Fruit fly (Drosophila melanogaster) whole organism, embryonic: ENCODE results near the gene Tom70.

ENCODE experiments used
- CG10366 ChIP-seq: fragments of 200-800 bp; sonication (Bioruptor generic); IDR thresholded peaks from 2 replicates; pipeline ENCODE4 v1.3.6; 2022; ENCODE audit warnings: missing biosample characterization, missing genetic modification characterization
- CG10543 ChIP-seq: fragments of 200-800 bp; sonication (Bioruptor generic); optimal IDR thresholded peaks from 3 replicates; lab custom pipeline; 2017; ENCODE audit warnings: missing biosample characterization, mild to moderate bottlenecking, missing genetic modification characterization, moderate library complexity
- CG10565 ChIP-seq: fragments of 200-800 bp; sonication (Bioruptor generic); optimal IDR thresholded peaks from 3 replicates; lab custom pipeline; 2016; ENCODE audit warnings: missing biosample characterization, mild to moderate bottlenecking, missing genetic modification characterization
- CG10979 ChIP-seq: fragments of 200-800 bp; sonication (Bioruptor generic); optimal IDR thresholded peaks from 2 replicates; lab custom pipeline; 2018; ENCODE audit warnings: missing biosample characterization, mild to moderate bottlenecking, missing genetic modification characterization, moderate library complexity
- CG12155 ChIP-seq: fragments of 200-800 bp; sonication (Bioruptor generic); optimal IDR thresholded peaks from 3 replicates; lab custom pipeline; 2016; ENCODE audit warnings: missing biosample characterization, missing genetic modification characterization
- CG12299 ChIP-seq: fragments of 200-800 bp; sonication (Bioruptor generic); optimal IDR thresholded peaks from 2 replicates; lab custom pipeline; 2018; ENCODE audit warnings: missing biosample characterization, mild to moderate bottlenecking, missing genetic modification characterization
- CG12769 ChIP-seq: fragments of 200-800 bp; sonication (Bioruptor generic); optimal IDR thresholded peaks from 2 replicates; lab custom pipeline; 2019; ENCODE audit warnings: missing biosample characterization, mild to moderate bottlenecking, missing genetic modification characterization, moderate library complexity
- CG12942 ChIP-seq: fragments of 200-800 bp; sonication (Bioruptor generic); optimal IDR thresholded peaks from 3 replicates; lab custom pipeline; 2016; ENCODE audit warnings: missing biosample characterization, missing genetic modification characterization
- CG15696 ChIP-seq: fragments of 200-800 bp; sonication (Bioruptor generic); optimal IDR thresholded peaks from 2 replicates; lab custom pipeline; 2019; ENCODE audit warnings: missing biosample characterization, mild to moderate bottlenecking, missing genetic modification characterization, moderate library complexity
- CG2712 ChIP-seq: fragments of 200-800 bp; optimal IDR thresholded peaks from 3 replicates; lab custom pipeline; 2019; ENCODE audit warnings: missing biosample characterization, mild to moderate bottlenecking, missing genetic modification characterization, moderate library complexity
- CG30431 ChIP-seq: fragments of 200-800 bp; sonication (Bioruptor generic); optimal IDR thresholded peaks from 2 replicates; lab custom pipeline; 2017; ENCODE audit warnings: missing biosample characterization, missing genetic modification characterization
- CG31365 ChIP-seq: fragments of 200-800 bp; sonication (Bioruptor generic); optimal IDR thresholded peaks from 2 replicates; lab custom pipeline; 2018; ENCODE audit warnings: missing biosample characterization, mild to moderate bottlenecking, missing genetic modification characterization
- CG3407 ChIP-seq: fragments of 200-800 bp; sonication (Bioruptor generic); optimal IDR thresholded peaks from 2 replicates; lab custom pipeline; 2018; ENCODE audit warnings: missing biosample characterization, mild to moderate bottlenecking, missing genetic modification characterization
- CG34224 ChIP-seq: fragments of 200-800 bp; sonication (Bioruptor generic); IDR thresholded peaks from 3 replicates; pipeline ENCODE4 v1.3.6; 2022; ENCODE audit warnings: missing biosample characterization, missing genetic modification characterization; ENCODE audit not compliant: partially characterized antibody
- CG4360 ChIP-seq: fragments of 200-800 bp; sonication (Bioruptor generic); IDR thresholded peaks from 2 replicates; pipeline ENCODE4 v1.3.6; 2022; ENCODE audit warnings: missing biosample characterization, missing genetic modification characterization
- CG6689 ChIP-seq: fragments of 200-800 bp; sonication (Bioruptor generic); IDR thresholded peaks from 2 replicates; pipeline ENCODE4 v1.3.6; 2022; ENCODE audit warnings: missing biosample characterization, missing genetic modification characterization
- CG6765 ChIP-seq: fragments of 200-800 bp; sonication (Bioruptor generic); optimal IDR thresholded peaks from 3 replicates; lab custom pipeline; 2017; ENCODE audit warnings: missing biosample characterization, mild to moderate bottlenecking, missing genetic modification characterization
- CG9215 ChIP-seq: fragments of 200-800 bp; sonication (Bioruptor generic); IDR thresholded peaks from 2 replicates; pipeline ENCODE4 v1.3.6; 2022; ENCODE audit warnings: missing biosample characterization, missing genetic modification characterization
- CG9876 ChIP-seq: fragments of 200-800 bp; sonication (Bioruptor generic); optimal IDR thresholded peaks from 2 replicates; lab custom pipeline; 2016; ENCODE audit warnings: missing biosample characterization, missing genetic modification characterization
- Dip2 ChIP-seq: fragments of 200-800 bp; sonication (Bioruptor generic); IDR thresholded peaks from 2 replicates; pipeline ENCODE4 v1.3.6; 2022; ENCODE audit warnings: missing biosample characterization, missing genetic modification characterization
- HmgZ ChIP-seq: fragments of 200-800 bp; sonication (Bioruptor generic); optimal IDR thresholded peaks from 2 replicates; lab custom pipeline; 2018; ENCODE audit warnings: missing biosample characterization, mild to moderate bottlenecking, missing genetic modification characterization
- Hr39 ChIP-seq: fragments of >200 bp; optimal IDR thresholded peaks from 2 replicates; lab custom pipeline; 2017
- Hsf ChIP-seq: fragments of 200-800 bp; sonication (Bioruptor generic); optimal IDR thresholded peaks from 3 replicates; lab custom pipeline; 2016; ENCODE audit warnings: missing biosample characterization, missing genetic modification characterization
- Neu2 ChIP-seq: fragments of 200-800 bp; sonication (Bioruptor generic); optimal IDR thresholded peaks from 3 replicates; lab custom pipeline; 2016; ENCODE audit warnings: missing biosample characterization, missing genetic modification characterization, borderline replicate concordance
- Nf-YB ChIP-seq: fragments of 200-800 bp; sonication (Bioruptor generic); optimal IDR thresholded peaks from 3 replicates; lab custom pipeline; 2019; ENCODE audit warnings: missing biosample characterization, mild to moderate bottlenecking, missing genetic modification characterization, moderate library complexity
- Nf-YC ChIP-seq: fragments of 200-800 bp; optimal IDR thresholded peaks from 3 replicates; lab custom pipeline; 2019; ENCODE audit warnings: missing biosample characterization, mild to moderate bottlenecking, missing genetic modification characterization, moderate library complexity
- Ravus ChIP-seq: fragments of 200-800 bp; sonication (Bioruptor generic); IDR thresholded peaks from 2 replicates; pipeline ENCODE4 v1.3.6; 2022; ENCODE audit warnings: missing biosample characterization, missing genetic modification characterization
- Sry-δ ChIP-seq: fragments of 200-800 bp; sonication (Bioruptor generic); optimal IDR thresholded peaks from 2 replicates; lab custom pipeline; 2016; ENCODE audit warnings: missing biosample characterization, missing genetic modification characterization
- Taf1 ChIP-seq: fragments of 200-800 bp; sonication (Bioruptor generic); IDR thresholded peaks from 2 replicates; pipeline ENCODE4 v1.3.6; 2022; ENCODE audit warnings: missing biosample characterization, missing genetic modification characterization
- abd-A ChIP-seq: fragments of 200-800 bp; sonication (Bioruptor generic); optimal IDR thresholded peaks from 3 replicates; lab custom pipeline; 2019; ENCODE audit warnings: missing biosample characterization, mild to moderate bottlenecking, missing genetic modification characterization, moderate library complexity
- aop ChIP-seq: fragments of 200-800 bp; sonication (Bioruptor generic); IDR thresholded peaks from 2 replicates; pipeline ENCODE4 v1.3.6; 2022; ENCODE audit warnings: missing biosample characterization, missing genetic modification characterization
- bbx ChIP-seq: fragments of 200-800 bp; sonication (Bioruptor generic); IDR thresholded peaks from 2 replicates; pipeline ENCODE4 v1.3.6; 2022; ENCODE audit warnings: missing biosample characterization, missing genetic modification characterization; ENCODE audit not compliant: partially characterized antibody
- ci ChIP-seq: fragments of 200-800 bp; sonication (Bioruptor generic); IDR thresholded peaks from 3 replicates; pipeline ENCODE4 v1.3.6; 2022; ENCODE audit warnings: missing biosample characterization, missing genetic modification characterization
- crc ChIP-seq: fragments of 200-800 bp; sonication (Bioruptor generic); optimal IDR thresholded peaks from 2 replicates; lab custom pipeline; 2016; ENCODE audit warnings: missing biosample characterization, missing genetic modification characterization
- ems ChIP-seq: fragments of 200-800 bp; sonication (Bioruptor generic); optimal IDR thresholded peaks from 3 replicates; lab custom pipeline; 2016; ENCODE audit warnings: missing biosample characterization, missing genetic modification characterization
- fd64A ChIP-seq: fragments of 200-800 bp; sonication (Bioruptor generic); optimal IDR thresholded peaks from 3 replicates; lab custom pipeline; 2018; ENCODE audit warnings: missing biosample characterization, mild to moderate bottlenecking, missing genetic modification characterization
- gfzf ChIP-seq: fragments of 200-800 bp; sonication (Bioruptor generic); optimal IDR thresholded peaks from 2 replicates; lab custom pipeline; 2016; ENCODE audit warnings: missing biosample characterization, mild to moderate bottlenecking, missing genetic modification characterization, moderate library complexity
- insv ChIP-seq, 2 experiments: fragments of 200-800 bp; sonication (Bioruptor generic); optimal IDR thresholded peaks; 3 replicates each; lab custom pipeline; 2016 to 2018; ENCODE audit warnings: missing biosample characterization in 2 of 2, missing genetic modification characterization in 2 of 2
- scrt ChIP-seq: fragments of 200-800 bp; sonication (Bioruptor generic); optimal IDR thresholded peaks from 2 replicates; lab custom pipeline; 2018; ENCODE audit warnings: missing biosample characterization, mild to moderate bottlenecking, missing genetic modification characterization, moderate library complexity
- slou ChIP-seq: fragments of 200-800 bp; sonication (Bioruptor generic); optimal IDR thresholded peaks from 3 replicates; lab custom pipeline; 2016; ENCODE audit warnings: missing biosample characterization, missing genetic modification characterization
- zen ChIP-seq: fragments of 200-800 bp; sonication (Bioruptor generic); optimal IDR thresholded peaks from 3 replicates; lab custom pipeline; 2018; ENCODE audit warnings: missing biosample characterization, mild to moderate bottlenecking, missing genetic modification characterization, moderate library complexity

Tom70 gene

dm6 chr2L:12040510-12040909 is 2.2 kb upstream of the Tom70 start, which contains the start of gene CG6766 (continued):
- TF ChIP-seq CG31365 (tag; lab: Kevin White, UChicago): no peak
- TF ChIP-seq CG10366: no peak
- TF ChIP-seq ci (GFP tag; lab: Robert Waterston, UW): no peak
- TF ChIP-seq Hsf (GFP tag; lab: Kevin White, UChicago): no peak
- TF ChIP-seq crc: no peak
- peak; percentile 64 for TF ChIP-seq HmgZ (tag; lab: Kevin White, UChicago)
- TF ChIP-seq Hr39: no peak
- TF ChIP-seq ems (GFP tag; lab: Kevin White, UChicago): no peak
- no peak for TF ChIP-seq CG12299
- TF ChIP-seq CG12769 (tag; lab: Kevin White, UChicago): no peak
- TF ChIP-seq CG10979: no peak
- no peak for TF ChIP-seq CG12942 (GFP tag; lab: Kevin White, UChicago)
- TF ChIP-seq CG10565 (GFP tag; lab: Kevin White, UChicago): no peak
- TF ChIP-seq aop (GFP tag; lab: Robert Waterston, UW): no peak
- TF ChIP-seq CG30431 (GFP tag; lab: Kevin White, UChicago): no peak
- peak; percentile 35; the same call in 1 of the 2 replicates for TF ChIP-seq bbx (GFP tag; lab: Robert Waterston, UW)
- TF ChIP-seq insv (GFP tag; optimal IDR thresholded peaks at IDR 0.05; lab: Kevin White, UChicago): no peak
- no peak for TF ChIP-seq scrt (GFP tag; lab: Kevin White, UChicago)
- peak; percentile 27 for TF ChIP-seq gfzf (GFP tag; lab: Kevin White, UChicago)
- no peak for TF ChIP-seq CG3407 (GFP tag; lab: Kevin White, UChicago)
- no peak for TF ChIP-seq Neu2 (GFP tag; lab: Kevin White, UChicago)
- TF ChIP-seq Nf-YB (GFP tag; lab: Kevin White, UChicago): no peak
- TF ChIP-seq CG6765: no peak
- no peak for TF ChIP-seq Nf-YC
- no peak for TF ChIP-seq Dip2 (GFP tag; lab: Robert Waterston, UW)
- no peak for TF ChIP-seq slou (GFP tag; lab: Kevin White, UChicago)
- peak; percentile 15 for TF ChIP-seq CG2712
- no peak for TF ChIP-seq CG9215 (GFP tag; lab: Robert Waterston, UW)
- no peak for TF ChIP-seq Taf1 (GFP tag; lab: Robert Waterston, UW)
- TF ChIP-seq CG10543 (GFP tag; lab: Kevin White, UChicago): no peak
- TF ChIP-seq fd64A (GFP tag; lab: Kevin White, UChicago): no peak

- TF ChIP-seq CG6689 (no peak), CG9876 (no peak), Dip2 (GFP tag; lab: Robert Waterston, UW) (no peak), Sry-δ (GFP tag; lab: Kevin White, UChicago) (no peak), Ravus (no peak), CG15696 (tag; lab: Kevin White, UChicago) (no peak), CG34224 (GFP tag; lab: Robert Waterston, UW) (no peak), CG12155 (GFP tag; lab: Kevin White, UChicago) (no peak), zen (tag; lab: Kevin White, UChicago) (no peak), CG4360 (GFP tag; lab: Robert Waterston, UW) (no peak), abd-A (no peak)
- TF ChIP-seq, all 482 proteins: peak for 0
Observed at dm6 chr2L:12033890-12034289, 4.4 kb downstream of the Tom70 start, which contains the start of gene CG18788. TSS of gene CG18788 (plus strand) at chr2L:12034190.
